Fruit fly (Drosophila melanogaster) whole organism, embryonic: ENCODE measurements around the gene Bet5.

ENCODE experiments used
- Atf3 ChIP-seq: fragments of 200-800 bp; sonication (Bioruptor generic); optimal IDR thresholded peaks from 3 replicates; lab custom pipeline; 2016; ENCODE audit warnings: missing biosample characterization, missing genetic modification characterization
- BtbVII ChIP-seq: fragments of 200-800 bp; sonication (Bioruptor generic); optimal IDR thresholded peaks from 3 replicates; lab custom pipeline; 2017; ENCODE audit warnings: missing biosample characterization, mild to moderate bottlenecking, missing genetic modification characterization
- C15 ChIP-seq: fragments of 200-800 bp; sonication (Bioruptor generic); IDR thresholded peaks from 3 replicates; pipeline ENCODE4 v1.3.6; 2022; ENCODE audit warnings: missing biosample characterization, missing genetic modification characterization
- CG1024 ChIP-seq: fragments of 200-800 bp; sonication (Bioruptor generic); IDR thresholded peaks from 2 replicates; pipeline ENCODE4 v1.3.6; 2022; ENCODE audit warnings: missing biosample characterization, missing genetic modification characterization
- CG10431 ChIP-seq: fragments of 200-800 bp; sonication (Bioruptor generic); optimal IDR thresholded peaks from 3 replicates; lab custom pipeline; 2018; ENCODE audit warnings: missing biosample characterization, mild to moderate bottlenecking, missing genetic modification characterization
- CG10979 ChIP-seq: fragments of 200-800 bp; sonication (Bioruptor generic); optimal IDR thresholded peaks from 2 replicates; lab custom pipeline; 2018; ENCODE audit warnings: missing biosample characterization, mild to moderate bottlenecking, missing genetic modification characterization, moderate library complexity
- CG11085 ChIP-seq: fragments of 200-800 bp; sonication (Bioruptor generic); IDR thresholded peaks from 2 replicates; pipeline ENCODE4 v1.3.6; 2022; ENCODE audit warnings: missing biosample characterization, missing genetic modification characterization
- CG11560 ChIP-seq: fragments of 200-800 bp; sonication (Bioruptor generic); IDR thresholded peaks from 3 replicates; pipeline ENCODE4 v1.3.6; 2022; ENCODE audit warnings: missing biosample characterization, missing genetic modification characterization
- CG11723 ChIP-seq: fragments of 200-800 bp; sonication (Bioruptor generic); optimal IDR thresholded peaks from 2 replicates; lab custom pipeline; 2017; ENCODE audit warnings: missing biosample characterization, mild to moderate bottlenecking, missing genetic modification characterization
- CG12104 ChIP-seq: fragments of 200-800 bp; sonication (Bioruptor generic); optimal IDR thresholded peaks from 3 replicates; lab custom pipeline; 2016; ENCODE audit warnings: missing biosample characterization, missing genetic modification characterization
- CG12219 ChIP-seq: fragments of 200-800 bp; sonication (Bioruptor generic); optimal IDR thresholded peaks from 3 replicates; lab custom pipeline; 2018; ENCODE audit warnings: missing biosample characterization, mild to moderate bottlenecking, missing genetic modification characterization
- CG12299 ChIP-seq: fragments of 200-800 bp; sonication (Bioruptor generic); optimal IDR thresholded peaks from 2 replicates; lab custom pipeline; 2018; ENCODE audit warnings: missing biosample characterization, mild to moderate bottlenecking, missing genetic modification characterization
- CG12659 ChIP-seq: fragments of 200-800 bp; sonication (Bioruptor generic); optimal IDR thresholded peaks from 3 replicates; lab custom pipeline; 2017; ENCODE audit warnings: mild to moderate bottlenecking, missing biosample characterization, missing genetic modification reagents, missing genetic modification characterization
- CG1647 ChIP-seq: fragments of 200-800 bp; sonication (Bioruptor generic); optimal IDR thresholded peaks from 3 replicates; lab custom pipeline; 2016; ENCODE audit warnings: missing biosample characterization, missing genetic modification characterization
- CG17328 ChIP-seq: fragments of 200-800 bp; sonication (Bioruptor generic); IDR thresholded peaks from 2 replicates; pipeline ENCODE4 v1.3.6; 2022; ENCODE audit warnings: missing biosample characterization, missing genetic modification characterization
- CG17361 ChIP-seq: fragments of 200-800 bp; sonication (Bioruptor generic); IDR thresholded peaks from 3 replicates; pipeline ENCODE4 v1.3.6; 2022; ENCODE audit warnings: missing biosample characterization, missing genetic modification characterization
- CG2678 ChIP-seq: fragments of 200-800 bp; sonication (Bioruptor generic); optimal IDR thresholded peaks from 3 replicates; lab custom pipeline; 2019; ENCODE audit warnings: missing biosample characterization, mild to moderate bottlenecking, missing genetic modification characterization, moderate library complexity
- CG3163 ChIP-seq: fragments of 200-800 bp; sonication (Bioruptor generic); optimal IDR thresholded peaks from 3 replicates; lab custom pipeline; 2016; ENCODE audit warnings: missing biosample characterization, missing genetic modification characterization
- CG32767 ChIP-seq: fragments of 200-800 bp; sonication (Bioruptor generic); IDR thresholded peaks from 2 replicates; pipeline ENCODE4 v1.3.6; 2022; ENCODE audit warnings: missing biosample characterization, missing genetic modification characterization
- CG5953 ChIP-seq: fragments of 200-800 bp; sonication (Bioruptor generic); IDR thresholded peaks from 2 replicates; pipeline ENCODE4 v1.3.6; 2022; ENCODE audit warnings: missing biosample characterization, missing genetic modification characterization
- CG7745 ChIP-seq: fragments of 200-800 bp; sonication (Bioruptor generic); optimal IDR thresholded peaks from 2 replicates; lab custom pipeline; 2018; ENCODE audit warnings: missing biosample characterization, mild to moderate bottlenecking, missing genetic modification characterization, moderate library complexity
- CG7786 ChIP-seq: fragments of 200-800 bp; sonication (Bioruptor generic); optimal IDR thresholded peaks from 2 replicates; lab custom pipeline; 2016; ENCODE audit warnings: missing biosample characterization, missing genetic modification characterization
- CG9437 ChIP-seq: fragments of 200-800 bp; sonication (Bioruptor generic); optimal IDR thresholded peaks from 2 replicates; lab custom pipeline; 2018; ENCODE audit warnings: missing biosample characterization, mild to moderate bottlenecking, missing genetic modification characterization
- Dip2 ChIP-seq: fragments of 200-800 bp; sonication (Bioruptor generic); IDR thresholded peaks from 2 replicates; pipeline ENCODE4 v1.3.6; 2022; ENCODE audit warnings: missing biosample characterization, missing genetic modification characterization
- Dp ChIP-seq: fragments of 200-800 bp; sonication (Bioruptor generic); optimal IDR thresholded peaks from 2 replicates; lab custom pipeline; 2018; ENCODE audit warnings: missing biosample characterization, mild to moderate bottlenecking, missing genetic modification characterization, moderate library complexity
- Dref ChIP-seq: fragments of 200-800 bp; sonication (Bioruptor generic); IDR thresholded peaks from 2 replicates; pipeline ENCODE4 v1.3.6; 2022; ENCODE audit warnings: missing biosample characterization, missing genetic modification characterization
- E2f2 ChIP-seq: fragments of 200-800 bp; sonication (Bioruptor generic); IDR thresholded peaks from 2 replicates; pipeline ENCODE4 v1.3.6; 2022; ENCODE audit warnings: missing biosample characterization, missing genetic modification characterization
- Fer3 ChIP-seq: fragments of 200-800 bp; sonication (Bioruptor generic); optimal IDR thresholded peaks from 2 replicates; lab custom pipeline; 2018; ENCODE audit warnings: missing biosample characterization, mild to moderate bottlenecking, missing genetic modification characterization, moderate library complexity
- H15 ChIP-seq: fragments of 200-800 bp; sonication (Bioruptor generic); IDR thresholded peaks from 3 replicates; pipeline ENCODE4 v1.3.6; 2022; ENCODE audit warnings: missing biosample characterization, missing genetic modification characterization
- Hr39 ChIP-seq: fragments of >200 bp; optimal IDR thresholded peaks from 2 replicates; lab custom pipeline; 2017
- NC2β ChIP-seq: fragments of 200-800 bp; sonication (Bioruptor generic); optimal IDR thresholded peaks from 2 replicates; lab custom pipeline; 2016; ENCODE audit warnings: missing biosample characterization, missing genetic modification characterization
- NK7.1 ChIP-seq: fragments of 200-800 bp; sonication (Bioruptor generic); optimal IDR thresholded peaks from 3 replicates; lab custom pipeline; 2016; ENCODE audit warnings: missing biosample characterization, missing genetic modification characterization
- Scr ChIP-seq: fragments of 200-800 bp; sonication (Bioruptor generic); IDR thresholded peaks from 2 replicates; pipeline ENCODE4 v1.3.6; 2022; ENCODE audit warnings: missing biosample characterization, missing genetic modification characterization; ENCODE audit not compliant: partially characterized antibody
- Sry-β ChIP-seq: fragments of 200-800 bp; sonication (Bioruptor generic); optimal IDR thresholded peaks from 2 replicates; lab custom pipeline; 2018; ENCODE audit warnings: missing biosample characterization, mild to moderate bottlenecking, missing genetic modification characterization, moderate library complexity
- TFAM ChIP-seq: fragments of 200-800 bp; sonication (Bioruptor generic); optimal IDR thresholded peaks from 2 replicates; lab custom pipeline; 2017; ENCODE audit warnings: missing biosample characterization, missing genetic modification characterization, inconsistent platforms
- chif ChIP-seq, 2 experiments: fragments of 200-800 bp; sonication (Bioruptor generic); optimal IDR thresholded peaks; 3 replicates each; lab custom pipeline; 2016; ENCODE audit warnings: missing biosample characterization in 2 of 2, missing genetic modification characterization in 2 of 2
- chm ChIP-seq: fragments of 200-800 bp; sonication (Bioruptor generic); IDR thresholded peaks from 2 replicates; pipeline ENCODE4 v1.3.6; 2022; ENCODE audit warnings: missing biosample characterization, missing genetic modification characterization
- ci ChIP-seq: fragments of 200-800 bp; sonication (Bioruptor generic); IDR thresholded peaks from 3 replicates; pipeline ENCODE4 v1.3.6; 2022; ENCODE audit warnings: missing biosample characterization, missing genetic modification characterization
- dmrt11E ChIP-seq: fragments of 200-800 bp; sonication (Bioruptor generic); optimal IDR thresholded peaks from 3 replicates; lab custom pipeline; 2018; ENCODE audit warnings: missing biosample characterization, mild to moderate bottlenecking, missing genetic modification characterization, moderate library complexity
- exex ChIP-seq: fragments of 200-800 bp; sonication (Bioruptor generic); optimal IDR thresholded peaks from 4 replicates; lab custom pipeline; 2018; ENCODE audit warnings: missing biosample characterization, mild to moderate bottlenecking, missing genetic modification characterization, moderate library complexity
- gce ChIP-seq: fragments of 200-800 bp; sonication (Bioruptor generic); IDR thresholded peaks from 3 replicates; pipeline ENCODE4 v1.3.6; 2022; ENCODE audit warnings: missing biosample characterization, missing genetic modification characterization
- gcm2 ChIP-seq: fragments of 200-800 bp; sonication (Bioruptor generic); optimal IDR thresholded peaks from 2 replicates; lab custom pipeline; 2016; ENCODE audit warnings: missing biosample characterization, missing genetic modification characterization
- gem ChIP-seq: fragments of 200-800 bp; sonication (Bioruptor generic); optimal IDR thresholded peaks from 2 replicates; lab custom pipeline; 2019; ENCODE audit warnings: missing biosample characterization, mild to moderate bottlenecking, missing genetic modification characterization, moderate library complexity
- gt ChIP-seq: fragments of 200-800 bp; sonication (Bioruptor generic); IDR thresholded peaks from 2 replicates; pipeline ENCODE4 v1.3.6; 2022; ENCODE audit warnings: missing biosample characterization, missing genetic modification characterization
- ken ChIP-seq: fragments of 200-800 bp; sonication (Bioruptor generic); IDR thresholded peaks from 3 replicates; pipeline ENCODE4 v1.3.6; 2022; ENCODE audit warnings: missing biosample characterization, missing genetic modification characterization
- knrl ChIP-seq: fragments of 200-800 bp; sonication (Bioruptor generic); IDR thresholded peaks from 3 replicates; pipeline ENCODE4 v1.3.6; 2022; ENCODE audit warnings: missing biosample characterization, missing genetic modification characterization; ENCODE audit not compliant: partially characterized antibody
- lilli ChIP-seq: fragments of 200-800 bp; sonication (Bioruptor generic); optimal IDR thresholded peaks from 3 replicates; lab custom pipeline; 2016; ENCODE audit warnings: missing biosample characterization, missing genetic modification characterization
- nerfin-1 ChIP-seq: fragments of 200-800 bp; sonication (Bioruptor generic); optimal IDR thresholded peaks from 3 replicates; lab custom pipeline; 2019; ENCODE audit warnings: missing biosample characterization, mild to moderate bottlenecking, missing genetic modification characterization, moderate library complexity
- nerfin-2 ChIP-seq: fragments of 200-800 bp; sonication (Bioruptor generic); IDR thresholded peaks from 2 replicates; pipeline ENCODE4 v1.3.6; 2022; ENCODE audit warnings: missing biosample characterization, missing genetic modification characterization; ENCODE audit not compliant: partially characterized antibody
- peb ChIP-seq: fragments of 200-800 bp; sonication (Bioruptor generic); IDR thresholded peaks from 2 replicates; pipeline ENCODE4 v1.3.6; 2022; ENCODE audit warnings: missing biosample characterization, missing genetic modification characterization
- phol ChIP-seq: fragments of 200-800 bp; sonication (Bioruptor generic); optimal IDR thresholded peaks from 3 replicates; lab custom pipeline; 2018; ENCODE audit warnings: missing biosample characterization, mild to moderate bottlenecking, missing genetic modification characterization, moderate library complexity
- rib ChIP-seq: fragments of 200-800 bp; sonication (Bioruptor generic); IDR thresholded peaks from 2 replicates; pipeline ENCODE4 v1.3.6; 2022; ENCODE audit warnings: missing biosample characterization, missing genetic modification characterization
- trem ChIP-seq: fragments of 200-800 bp; optimal IDR thresholded peaks from 3 replicates; lab custom pipeline; 2019; ENCODE audit warnings: missing biosample characterization, mild to moderate bottlenecking, missing genetic modification characterization, moderate library complexity

The Bet5 gene

dm6 chr3R:30191462-30191874 is 11.4 kb downstream of the Bet5 start (continued):
- no peak for TF ChIP-seq trem
- no peak for TF ChIP-seq rib
- TF ChIP-seq ci (GFP tag; lab: Robert Waterston, UW) = no peak
- TF ChIP-seq gem = peak; percentile 61
- TF ChIP-seq NK7.1 (GFP tag; lab: Kevin White, UChicago) = peak; percentile 40
- TF ChIP-seq chif (GFP tag; optimal IDR thresholded peaks at IDR 0.05; lab: Kevin White, UChicago) = peak in 1 of 2 experiments; percentile 59
- no peak for TF ChIP-seq Dp (GFP tag; lab: Kevin White, UChicago)
- TF ChIP-seq nerfin-1 (tag; lab: Kevin White, UChicago) = no peak
- TF ChIP-seq gt (GFP tag; lab: Robert Waterston, UW) = no peak
- peak; percentile 64 for TF ChIP-seq CG7786 (GFP tag; lab: Kevin White, UChicago)
- no peak for TF ChIP-seq NC2β (GFP tag; lab: Kevin White, UChicago)
- TF ChIP-seq Dip2 (GFP tag; lab: Robert Waterston, UW) = no peak
- no peak for TF ChIP-seq CG7745 (tag; lab: Kevin White, UChicago)
- TF ChIP-seq E2f2 (GFP tag; lab: Robert Waterston, UW) = no peak
- no peak for TF ChIP-seq Fer3
- TF ChIP-seq Sry-β (GFP tag; lab: Kevin White, UChicago) = no peak
- TF ChIP-seq CG11560 (tag; lab: Robert Waterston, UW) = no peak
- no peak for TF ChIP-seq CG1024 (GFP tag; lab: Robert Waterston, UW)
- peak; percentile 36 for TF ChIP-seq CG10979 (tag; lab: Kevin White, UChicago)
- no peak for TF ChIP-seq C15 (GFP tag; lab: Robert Waterston, UW)
- no peak for TF ChIP-seq CG12299 (tag; lab: Kevin White, UChicago)
- no peak for TF ChIP-seq exex (tag; lab: Kevin White, UChicago)
- TF ChIP-seq BtbVII = no peak
- TF ChIP-seq nerfin-2 = no peak
- TF ChIP-seq knrl (GFP tag; lab: Robert Waterston, UW) = no peak
- TF ChIP-seq CG11723 = no peak
- peak; percentile 3 for TF ChIP-seq CG12104 (GFP tag; lab: Kevin White, UChicago)
- TF ChIP-seq CG1647 (GFP tag; lab: Kevin White, UChicago) = peak; percentile 37
- TF ChIP-seq Dref (GFP tag; lab: Robert Waterston, UW) = no peak
- no peak for TF ChIP-seq CG10431 (GFP tag; lab: Kevin White, UChicago)
- no peak for TF ChIP-seq CG11085 (GFP tag; lab: Robert Waterston, UW)
- TF ChIP-seq phol (tag; lab: Kevin White, UChicago) = peak; percentile 29
- TF ChIP-seq Hr39 (lab: Kevin White, UChicago) = no peak
- no peak for TF ChIP-seq Scr (GFP tag; lab: Robert Waterston, UW)
- TF ChIP-seq CG12219 (GFP tag; lab: Kevin White, UChicago) = peak; percentile 37
- TF ChIP-seq CG9437 = peak; percentile 57
- no peak for TF ChIP-seq TFAM (GFP tag; lab: Kevin White, UChicago)
- no peak for TF ChIP-seq CG5953
- no peak for TF ChIP-seq Atf3
- no peak for TF ChIP-seq CG3163 (GFP tag; lab: Kevin White, UChicago)
- no peak for TF ChIP-seq CG17328 (GFP tag; lab: Robert Waterston, UW)
- peak; percentile 62 for TF ChIP-seq lilli (GFP tag; lab: Kevin White, UChicago)
- TF ChIP-seq CG32767 (GFP tag; lab: Robert Waterston, UW) = no peak
- TF ChIP-seq gce (GFP tag; lab: Robert Waterston, UW) = no peak
- TF ChIP-seq ken (GFP tag; lab: Robert Waterston, UW) = no peak
- TF ChIP-seq CG12659 (GFP tag; lab: Kevin White, UChicago) = peak; percentile 56
- no peak for TF ChIP-seq chm
- no peak for TF ChIP-seq gcm2 (GFP tag; lab: Kevin White, UChicago)
- TF ChIP-seq H15 = no peak
- TF ChIP-seq dmrt11E (tag; lab: Kevin White, UChicago) = no peak
- TF ChIP-seq peb (GFP tag; lab: Robert Waterston, UW) = no peak
- TF ChIP-seq CG17361 (GFP tag; lab: Robert Waterston, UW) = peak; percentile 83
- peak; percentile 52 for TF ChIP-seq CG2678 (tag; lab: Kevin White, UChicago)
